Worm (Caenorhabditis elegans) whole organism, young adult: ENCODE results near the gene irld-32.
A peak's percentile ranks its signal among the peaks of the same experiment; 100 is the strongest.

Experiments used
- T07F8.4 ChIP-seq: sonication (generic microtip); optimal IDR thresholded peaks from 2 replicates; lab custom pipeline; 2016; ENCODE audit warnings: mild to moderate bottlenecking, missing genetic modification characterization, moderate library complexity, missing compliant biosample characterization
- Y67H2A.10 ChIP-seq: fragments of 200-800 bp; sonication (Bioruptor generic); conservative IDR thresholded peaks from 2 replicates; pipeline ENCODE4 v1.3.6; 2022; ENCODE audit warnings: missing genetic modification reagents, missing genetic modification characterization, missing compliant biosample characterization
- attf-6 ChIP-seq: fragments of 200-800 bp; sonication (Bioruptor generic); IDR thresholded peaks from 2 replicates; pipeline ENCODE4 v1.3.6; 2022; ENCODE audit warnings: missing genetic modification reagents, missing genetic modification characterization, missing compliant biosample characterization
- ceh-40 ChIP-seq: fragments of 200-800 bp; sonication (Bioruptor generic); IDR thresholded peaks from 2 replicates; pipeline ENCODE4 v1.3.6; 2022; ENCODE audit warnings: missing genetic modification characterization, missing compliant biosample characterization
- efl-1 ChIP-seq: fragments of 150-350 bp; optimal IDR thresholded peaks from 2 replicates; lab custom pipeline; 2014; ENCODE audit warnings: missing biosample characterization, missing genetic modification reagents, missing genetic modification characterization
- egrh-3 ChIP-seq: fragments of 200-800 bp; sonication (Bioruptor generic); IDR thresholded peaks from 2 replicates; pipeline ENCODE4 v1.3.6; 2022; ENCODE audit warnings: missing genetic modification reagents, missing genetic modification characterization, missing compliant biosample characterization
- madf-6 ChIP-seq: fragments of 200-800 bp; sonication (Bioruptor generic); IDR thresholded peaks from 2 replicates; pipeline ENCODE4 v1.3.6; 2022; ENCODE audit warnings: missing genetic modification reagents, missing genetic modification characterization, missing compliant biosample characterization
- mcd-1 ChIP-seq: fragments of 200-800 bp; sonication (Bioruptor generic); IDR thresholded peaks from 2 replicates; pipeline ENCODE4 v1.3.6; 2022; ENCODE audit warnings: missing genetic modification reagents, missing genetic modification characterization, missing compliant biosample characterization
- mxl-1 ChIP-seq: sonication (generic microtip); optimal IDR thresholded peaks from 2 replicates; lab custom pipeline; 2016; ENCODE audit warnings: missing genetic modification characterization, missing compliant biosample characterization
- nfya-1 ChIP-seq: sonication (generic microtip); optimal IDR thresholded peaks from 2 replicates; lab custom pipeline; 2017; ENCODE audit warnings: antibody characterized with exemption, missing compliant biosample characterization, missing genetic modification characterization, borderline replicate concordance; ENCODE audit not compliant: insufficient read depth
- snpc-4 ChIP-seq, 5 experiments: fragments of 150-350 bp in 1 of 5; sonication (generic microtip) in 4 of 5; optimal IDR thresholded peaks; 2 replicates each; lab custom pipeline; 2014 to 2018; ENCODE audit warnings: missing genetic modification characterization in 5 of 5, missing biosample characterization in 3 of 5, antibody characterized with exemption in 2 of 5, mild to moderate bottlenecking in 2 of 5, missing compliant biosample characterization in 2 of 5, missing genotype in 2 of 5, moderate library complexity in 2 of 5, missing genetic modification reagents in 1 of 5
- tlf-1 ChIP-seq: fragments of 200-800 bp; sonication (Bioruptor generic); optimal IDR thresholded peaks from 2 replicates; lab custom pipeline; 2018; ENCODE audit warnings: mild to moderate bottlenecking, missing genetic modification characterization, missing compliant biosample characterization
- zfh-2 ChIP-seq: fragments of 200-800 bp; sonication (Bioruptor generic); conservative IDR thresholded peaks from 2 replicates; pipeline ENCODE4 v1.3.6; 2022; ENCODE audit warnings: missing genetic modification reagents, missing genetic modification characterization, missing compliant biosample characterization
- zim-3 ChIP-seq: sonication (generic microtip); optimal IDR thresholded peaks from 2 replicates; lab custom pipeline; 2017; ENCODE audit warnings: mild to moderate bottlenecking, missing genetic modification characterization, moderate library complexity, missing compliant biosample characterization
- ztf-3 ChIP-seq: fragments of 200-800 bp; sonication (Bioruptor generic); optimal IDR thresholded peaks from 2 replicates; lab custom pipeline; 2018; ENCODE audit warnings: mild to moderate bottlenecking, missing genetic modification characterization, missing compliant biosample characterization

irld-32 gene

ce11 chrV:2343572-2343971 is 11.9 kb downstream of the irld-32 start:
- TF ChIP-seq ceh-40 (GFP tag; lab: Robert Waterston, UW) (no peak), T07F8.4 (no peak), ztf-3 (GFP tag; lab: Kevin White, UChicago) (no peak), mxl-1 (tag; lab: Kevin White, UChicago) (no peak), zim-3 (tag; lab: Kevin White, UChicago) (no peak), Y67H2A.10 (no peak), efl-1 (GFP tag; lab: Kevin White, UChicago) (no peak), nfya-1 (tag; lab: Kevin White, UChicago) (no peak), mcd-1 (no peak; the same call in 1 of the 2 replicates), tlf-1 (GFP tag; lab: Kevin White, UChicago) (no peak), egrh-3 (GFP tag; lab: Robert Waterston, UW) (peak; percentile 82; the same call in 1 of the 2 replicates), snpc-4 (GFP tag; optimal IDR thresholded peaks at IDR 0.05; lab: Kevin White, UChicago) (no peak), snpc-4 (tag; optimal IDR thresholded peaks at IDR 0.05; lab: Kevin White, UChicago) (peak in 2 of 4 experiments; percentile 11 to 69), attf-6 (GFP tag; lab: Robert Waterston, UW) (no peak), zfh-2 (GFP tag; lab: Robert Waterston, UW) (peak; percentile 92), madf-6 (GFP tag; lab: Robert Waterston, UW) (no peak)
- TF ChIP-seq, all 124 proteins: peak for 3
